Fruit fly (Drosophila melanogaster): ENCODE results near the gene Pink1.

Pink1 gene

dm6 chrX:6678635-6679501 lies 4.7 kb upstream of the Pink1 start, which contains the start of gene ND-ASHI (continued):
- TF ChIP-seq CG16779 (tag; optimal IDR thresholded peaks at IDR 0.05), result peak; percentile 95
- peak; percentile 93 for TF ChIP-seq fd85E (GFP tag; optimal IDR thresholded peaks at IDR 0.05)
- TF ChIP-seq CG3919 (GFP tag; optimal IDR thresholded peaks at IDR 0.05), result peak; percentile 98
- TF ChIP-seq CG11294 (GFP tag; IDR thresholded peaks at IDR 0.05), result peak; percentile 95
- peak; percentile 96 for TF ChIP-seq Lpt (GFP tag; optimal IDR thresholded peaks at IDR 0.05)
- TF ChIP-seq CG7368 (GFP tag; optimal IDR thresholded peaks at IDR 0.05), result peak; percentile 95
- peak; percentile 96 for TF ChIP-seq CG3032 (tag; optimal IDR thresholded peaks at IDR 0.05)
- peak; percentile 97 for TF ChIP-seq fd59A (GFP tag; optimal IDR thresholded peaks at IDR 0.05)
- peak; percentile 93 for TF ChIP-seq CG4318 (GFP tag; optimal IDR thresholded peaks at IDR 0.05)
- TF ChIP-seq Hr38 (GFP tag; optimal IDR thresholded peaks at IDR 0.05), result peak; percentile 50
- TF ChIP-seq CG31627 (GFP tag; optimal IDR thresholded peaks at IDR 0.05), result peak; percentile 95
- peak; percentile 96 for TF ChIP-seq Smox (GFP tag; optimal IDR thresholded peaks at IDR 0.05)
- TF ChIP-seq CG8632 (GFP tag; optimal IDR thresholded peaks at IDR 0.05), result peak; percentile 96
- peak; percentile 96 for TF ChIP-seq CG6792 (GFP tag; optimal IDR thresholded peaks at IDR 0.05)
- TF ChIP-seq CG11902 (GFP tag; optimal IDR thresholded peaks at IDR 0.05), result peak; percentile 94
- TF ChIP-seq svp (GFP tag), result peak; percentile 98
- peak; percentile 97 for TF ChIP-seq Gug (GFP tag; IDR thresholded peaks at IDR 0.05)
- TF ChIP-seq CG1621 (tag; optimal IDR thresholded peaks at IDR 0.05), result peak; percentile 98
- peak; percentile 95 for TF ChIP-seq CG6854 (GFP tag; optimal IDR thresholded peaks at IDR 0.05)
- peak; percentile 97 for TF ChIP-seq Sox14 (GFP tag; optimal IDR thresholded peaks at IDR 0.05)
- peak; percentile 97 for TF ChIP-seq CG8119 (GFP tag; IDR thresholded peaks at IDR 0.05)
- TF ChIP-seq CG10669 (GFP tag; optimal IDR thresholded peaks at IDR 0.05), result peak; percentile 97
- peak; percentile 97 for TF ChIP-seq CG6276 (GFP tag; optimal IDR thresholded peaks at IDR 0.05)
- peak; percentile 96 for TF ChIP-seq spab (GFP tag; optimal IDR thresholded peaks at IDR 0.05)
- peak; percentile 94 for TF ChIP-seq Sox15 (GFP tag; optimal IDR thresholded peaks at IDR 0.05)
- peak; percentile 97 for TF ChIP-seq CG10631 (GFP tag; optimal IDR thresholded peaks at IDR 0.05)
- TF ChIP-seq Hr39 (GFP tag; optimal IDR thresholded peaks at IDR 0.05), result peak; percentile 96
- peak; percentile 95 for TF ChIP-seq achi (GFP tag; optimal IDR thresholded peaks at IDR 0.05)
- TF ChIP-seq Eip78C (GFP tag), result peak; percentile 99
- peak; percentile 99 for TF ChIP-seq eg (GFP tag; IDR thresholded peaks at IDR 0.05)
- TF ChIP-seq Sox102F (GFP tag; optimal IDR thresholded peaks at IDR 0.05), result peak; percentile 96
- peak; percentile 95 for TF ChIP-seq vri (GFP tag; optimal IDR thresholded peaks at IDR 0.05)
- TF ChIP-seq CG6808 (GFP tag; optimal IDR thresholded peaks at IDR 0.05), result peak; percentile 97
- peak; percentile 93 for TF ChIP-seq CG8319 (GFP tag; optimal IDR thresholded peaks at IDR 0.05)
- peak; percentile 85 for TF ChIP-seq Blimp-1 (GFP tag; optimal IDR thresholded peaks at IDR 0.05)
- TF ChIP-seq dsx (GFP tag; optimal IDR thresholded peaks at IDR 0.05; ENCODE audit: poor library complexity, severe bottlenecking), result peak; percentile 94
- TF ChIP-seq fkh (GFP tag; optimal IDR thresholded peaks at IDR 0.05), result no peak

dm6 chrX:6679502-6679810 lies 4.1 kb upstream of the Pink1 start:
- TF ChIP-seq CG15336 (GFP tag; IDR thresholded peaks at IDR 0.05) (no peak), svp (GFP tag) (peak; percentile 70)

dm6 chrX:6681467-6681866 lies 2.1 kb upstream of the Pink1 start, which contains the start of gene Fum2:
Gene Fum2, plus strand, starts transcription at chrX:6681767.
- no peak for TF ChIP-seq CG9139 (GFP tag; optimal IDR thresholded peaks at IDR 0.05)
- no peak for TF ChIP-seq Hr39 (GFP tag; optimal IDR thresholded peaks at IDR 0.05)
- TF ChIP-seq topi (GFP tag; optimal IDR thresholded peaks at IDR 0.05), result no peak
- TF ChIP-seq CG4318 (GFP tag; optimal IDR thresholded peaks at IDR 0.05), result no peak
- TF ChIP-seq CG16779 (tag; optimal IDR thresholded peaks at IDR 0.05), result no peak
- TF ChIP-seq dac (GFP tag; optimal IDR thresholded peaks at IDR 0.05), result no peak
- TF ChIP-seq CG32006 (GFP tag; optimal IDR thresholded peaks at IDR 0.05), result no peak
- no peak for TF ChIP-seq CG31627 (GFP tag; optimal IDR thresholded peaks at IDR 0.05)
- TF ChIP-seq ss (GFP tag; optimal IDR thresholded peaks at IDR 0.05), result no peak
- no peak for TF ChIP-seq spab (GFP tag; optimal IDR thresholded peaks at IDR 0.05)

Data from whole organism, prepupa.